Worm (Caenorhabditis elegans) whole organism, early embryonic: ENCODE results near the gene fbxa-179.

Experiments
- B0310.2 ChIP-seq: sonication (generic microtip); optimal IDR thresholded peaks from 2 replicates; lab custom pipeline; 2016; ENCODE audit warnings: mild to moderate bottlenecking, missing genetic modification characterization, missing compliant biosample characterization
- ama-1 ChIP-seq: fragments of 150-350 bp; optimal IDR thresholded peaks from 2 replicates; lab custom pipeline; 2014
- ets-7 ChIP-seq: sonication (generic microtip); optimal IDR thresholded peaks from 2 replicates; lab custom pipeline; 2016; ENCODE audit warnings: missing genotype, missing genetic modification characterization, missing compliant biosample characterization
- hmbx-1 ChIP-seq: sonication (generic microtip); optimal IDR thresholded peaks from 2 replicates; lab custom pipeline; 2016; ENCODE audit warnings: mild to moderate bottlenecking, missing genetic modification characterization, missing compliant biosample characterization
- hmg-4 ChIP-seq: fragments of 200-800 bp; sonication (Bioruptor generic); optimal IDR thresholded peaks from 2 replicates; lab custom pipeline; 2018; ENCODE audit warnings: mild to moderate bottlenecking, missing genetic modification characterization, missing compliant biosample characterization
- hnd-1 ChIP-seq: sonication (generic microtip); optimal IDR thresholded peaks from 2 replicates; lab custom pipeline; 2016; ENCODE audit warnings: missing genetic modification characterization, missing compliant biosample characterization
- sea-1 ChIP-seq: fragments of 200-800 bp; sonication (Bioruptor generic); conservative IDR thresholded peaks from 2 replicates; pipeline ENCODE4 v1.3.6; 2022; ENCODE audit warnings: missing genetic modification characterization, missing compliant biosample characterization
- tbx-11 ChIP-seq: fragments of 200-800 bp; sonication (Bioruptor generic); IDR thresholded peaks from 2 replicates; pipeline ENCODE4 v1.3.6; 2022; ENCODE audit warnings: missing genetic modification characterization, missing compliant biosample characterization
- tra-4 ChIP-seq: sonication (generic microtip); optimal IDR thresholded peaks from 2 replicates; lab custom pipeline; 2017; ENCODE audit warnings: missing genetic modification characterization, missing compliant biosample characterization

- TF ChIP-seq tbx-11 (no peak), tra-4 (no peak), hmg-4 (no peak), hnd-1 (no peak), sea-1 (GFP tag; lab: Robert Waterston, UW) (no peak), ets-7 (tag; lab: Kevin White, UChicago) (no peak), ama-1 (lab: Kevin White, UChicago) (no peak), hmbx-1 (tag; lab: Kevin White, UChicago) (no peak), B0310.2 (tag; lab: Kevin White, UChicago) (no peak)
Measured at ce11 chrX:14412774-14413173, at the start of gene fbxa-179.
